Fruit fly (Drosophila melanogaster): ENCODE results near the gene CG32483.

DNA sequence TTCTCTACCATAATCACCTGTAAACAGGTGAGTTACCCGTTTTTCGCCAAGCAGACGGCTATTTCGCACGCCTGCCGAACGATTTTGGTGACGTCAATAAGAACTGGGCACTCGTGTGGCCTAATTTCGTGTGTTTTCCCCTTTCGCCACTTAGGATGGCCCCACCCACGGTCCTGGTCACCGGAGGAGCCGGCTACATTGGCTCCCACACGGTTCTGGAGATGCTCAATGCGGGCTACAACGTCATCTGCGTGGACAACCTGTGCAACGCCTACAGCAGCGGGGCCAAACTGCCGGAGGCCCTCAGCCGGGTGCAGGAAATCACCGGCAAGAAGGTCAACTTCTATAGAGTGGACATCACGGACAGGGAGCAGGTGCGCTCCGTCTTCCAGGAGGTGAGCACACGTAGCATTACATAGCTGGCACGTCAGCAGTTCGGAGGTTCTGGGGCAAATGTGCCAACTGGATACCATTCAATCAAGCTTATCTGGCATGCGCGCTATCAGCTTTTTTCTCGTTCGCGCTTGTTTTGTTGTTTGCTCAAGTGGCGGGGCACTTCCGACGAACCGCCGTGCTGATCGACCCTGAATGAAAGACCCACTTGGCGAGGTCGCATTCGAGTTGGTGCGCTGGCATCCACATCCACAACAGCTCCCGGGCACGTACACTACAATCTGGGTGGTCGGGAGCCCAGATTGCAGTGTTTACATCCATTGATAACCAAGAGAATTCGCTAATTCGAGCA, 40.7 kb downstream of the CG32483 start:
- TF ChIP-seq psq (optimal IDR thresholded peaks at IDR 0.05) (no peak), h (optimal IDR thresholded peaks at IDR 0.05) (no peak), insv (optimal IDR thresholded peaks at IDR 0.05) (no peak)

Data from Kc167 (cell line).